Fruit fly (Drosophila melanogaster) whole organism, prepupa: Measurements from ENCODE around the gene Cyp4g15.

Experiments
- Blimp-1 ChIP-seq: fragments of 200-800 bp; sonication (Bioruptor generic); optimal IDR thresholded peaks from 3 replicates; lab custom pipeline; 2017; ENCODE audit warnings: missing biosample characterization, missing genetic modification characterization, mild to moderate bottlenecking, moderate library complexity, missing genetic modification reagents
- CG11294 ChIP-seq: fragments of 200-800 bp; sonication (Bioruptor generic); IDR thresholded peaks from 2 replicates; pipeline ENCODE4 v1.3.6; 2022; ENCODE audit warnings: missing biosample characterization, missing genetic modification characterization
- CG11762 ChIP-seq: fragments of 200-800 bp; sonication (Bioruptor generic); optimal IDR thresholded peaks from 3 replicates; lab custom pipeline; 2016; ENCODE audit warnings: missing biosample characterization, missing genetic modification characterization; ENCODE audit not compliant: insufficient read depth
- CG3032 ChIP-seq: fragments of 200-800 bp; optimal IDR thresholded peaks from 2 replicates; lab custom pipeline; 2019; ENCODE audit warnings: missing biosample characterization, mild to moderate bottlenecking, missing genetic modification characterization, moderate library complexity
- CG31627 ChIP-seq: fragments of 200-800 bp; sonication (Bioruptor generic); optimal IDR thresholded peaks from 3 replicates; lab custom pipeline; 2016; ENCODE audit warnings: missing biosample characterization, missing genetic modification characterization
- CG3919 ChIP-seq: fragments of 200-800 bp; sonication (Bioruptor generic); optimal IDR thresholded peaks from 3 replicates; lab custom pipeline; 2016; ENCODE audit warnings: missing biosample characterization, missing genetic modification characterization
- CG4318 ChIP-seq: fragments of 200-800 bp; sonication (Bioruptor generic); optimal IDR thresholded peaks from 3 replicates; lab custom pipeline; 2017; ENCODE audit warnings: missing biosample characterization, mild to moderate bottlenecking, missing genetic modification characterization
- CG6163 ChIP-seq: fragments of 200-800 bp; sonication (Bioruptor generic); IDR thresholded peaks from 3 replicates; pipeline ENCODE4 v1.3.6; 2022; ENCODE audit warnings: missing biosample characterization, missing genetic modification characterization
- CG6276 ChIP-seq: fragments of 200-800 bp; sonication (Bioruptor generic); optimal IDR thresholded peaks from 2 replicates; lab custom pipeline; 2017; ENCODE audit warnings: missing biosample characterization, mild to moderate bottlenecking, missing genetic modification characterization
- CG6792 ChIP-seq: fragments of 200-800 bp; sonication (Bioruptor generic); optimal IDR thresholded peaks from 3 replicates; lab custom pipeline; 2016; ENCODE audit warnings: missing biosample characterization, missing genetic modification characterization
- CG6808 ChIP-seq: fragments of 200-800 bp; sonication (Bioruptor generic); optimal IDR thresholded peaks from 3 replicates; lab custom pipeline; 2017; ENCODE audit warnings: missing biosample characterization, missing genetic modification characterization, mild to moderate bottlenecking, moderate library complexity, missing genetic modification reagents
- CG8319 ChIP-seq: fragments of 200-800 bp; sonication (Bioruptor generic); optimal IDR thresholded peaks from 3 replicates; lab custom pipeline; 2016; ENCODE audit warnings: missing biosample characterization, missing genetic modification characterization
- CG8632 ChIP-seq: fragments of 200-800 bp; sonication (Bioruptor generic); optimal IDR thresholded peaks from 3 replicates; lab custom pipeline; 2016; ENCODE audit warnings: missing biosample characterization, missing genetic modification characterization
- CG9139 ChIP-seq: fragments of 200-800 bp; sonication (Bioruptor generic); optimal IDR thresholded peaks from 3 replicates; lab custom pipeline; 2017; ENCODE audit warnings: missing biosample characterization, mild to moderate bottlenecking, missing genetic modification characterization
- Eip93F ChIP-seq: fragments of 200-800 bp; sonication (Bioruptor generic); optimal IDR thresholded peaks from 2 replicates; lab custom pipeline; 2016; ENCODE audit warnings: missing biosample characterization, mild to moderate bottlenecking, missing genetic modification characterization
- Ets21C ChIP-seq: fragments of 200-800 bp; sonication (Bioruptor generic); optimal IDR thresholded peaks from 3 replicates; lab custom pipeline; 2016; ENCODE audit warnings: missing biosample characterization, missing genetic modification characterization
- Ets96B ChIP-seq: fragments of 200-800 bp; optimal IDR thresholded peaks from 2 replicates; lab custom pipeline; 2019; ENCODE audit warnings: missing biosample characterization, mild to moderate bottlenecking, missing genetic modification characterization, moderate library complexity
- Gug ChIP-seq: fragments of 200-800 bp; sonication (Bioruptor generic); IDR thresholded peaks from 2 replicates; pipeline ENCODE4 v1.3.6; 2022; ENCODE audit warnings: missing biosample characterization, missing genetic modification characterization
- Hr39 ChIP-seq: fragments of 200-800 bp; sonication (Bioruptor generic); optimal IDR thresholded peaks from 2 replicates; lab custom pipeline; 2016; ENCODE audit warnings: missing biosample characterization, missing genetic modification characterization
- Sox102F ChIP-seq: fragments of 200-800 bp; sonication (Bioruptor generic); optimal IDR thresholded peaks from 2 replicates; lab custom pipeline; 2016; ENCODE audit warnings: missing biosample characterization, mild to moderate bottlenecking, missing genetic modification characterization
- Sox14 ChIP-seq: fragments of 200-800 bp; sonication (Bioruptor generic); optimal IDR thresholded peaks from 3 replicates; lab custom pipeline; 2016; ENCODE audit warnings: missing biosample characterization, missing genetic modification characterization
- Sox15 ChIP-seq: fragments of 200-800 bp; sonication (Bioruptor generic); optimal IDR thresholded peaks from 3 replicates; lab custom pipeline; 2016; ENCODE audit warnings: missing biosample characterization, missing genetic modification characterization
- achi ChIP-seq: fragments of 200-800 bp; sonication (Bioruptor generic); optimal IDR thresholded peaks from 3 replicates; lab custom pipeline; 2016; ENCODE audit warnings: missing biosample characterization, missing genetic modification characterization
- acj6 ChIP-seq: fragments of 200-800 bp; sonication (Bioruptor generic); optimal IDR thresholded peaks from 3 replicates; lab custom pipeline; 2016; ENCODE audit warnings: missing biosample characterization, missing genetic modification characterization
- cyc ChIP-seq: fragments of 200-800 bp; sonication (Bioruptor generic); optimal IDR thresholded peaks from 3 replicates; lab custom pipeline; 2016; ENCODE audit warnings: missing biosample characterization, missing genetic modification characterization
- dsx ChIP-seq: fragments of 200-800 bp; optimal IDR thresholded peaks from 3 replicates; lab custom pipeline; 2019; ENCODE audit warnings: missing biosample characterization, mild to moderate bottlenecking, missing genetic modification characterization, moderate library complexity; ENCODE audit not compliant: poor library complexity, severe bottlenecking
- esn ChIP-seq: fragments of 200-800 bp; sonication (Bioruptor generic); optimal IDR thresholded peaks from 2 replicates; lab custom pipeline; 2016; ENCODE audit warnings: missing biosample characterization, mild to moderate bottlenecking, missing genetic modification characterization, moderate library complexity
- fd59A ChIP-seq: fragments of 200-800 bp; sonication (Bioruptor generic); optimal IDR thresholded peaks from 2 replicates; lab custom pipeline; 2017; ENCODE audit warnings: missing biosample characterization, mild to moderate bottlenecking, missing genetic modification characterization, missing genetic modification reagents
- fd85E ChIP-seq: fragments of 200-800 bp; sonication (Bioruptor generic); optimal IDR thresholded peaks from 3 replicates; lab custom pipeline; 2016; ENCODE audit warnings: missing biosample characterization, missing genetic modification characterization
- fkh ChIP-seq: fragments of 200-800 bp; sonication (Bioruptor generic); optimal IDR thresholded peaks from 3 replicates; lab custom pipeline; 2017; ENCODE audit warnings: missing biosample characterization, mild to moderate bottlenecking, missing genetic modification characterization, moderate library complexity
- lz ChIP-seq: fragments of 200-800 bp; sonication (Bioruptor generic); optimal IDR thresholded peaks from 3 replicates; lab custom pipeline; 2016; ENCODE audit warnings: missing biosample characterization, missing genetic modification characterization
- pdm3 ChIP-seq: fragments of 200-800 bp; sonication (Bioruptor generic); optimal IDR thresholded peaks from 3 replicates; lab custom pipeline; 2016; ENCODE audit warnings: missing biosample characterization, missing genetic modification characterization
- svp ChIP-seq: fragments of 200-800 bp; sonication (Bioruptor generic); peaks from one replicate; lab custom pipeline; 2016; ENCODE audit warnings: missing biosample characterization, missing genetic modification characterization
- topi ChIP-seq: fragments of 200-800 bp; sonication (Bioruptor generic); optimal IDR thresholded peaks from 3 replicates; lab custom pipeline; 2016; ENCODE audit warnings: missing biosample characterization, missing genetic modification characterization
- vri ChIP-seq: fragments of 200-800 bp; sonication (Bioruptor generic); optimal IDR thresholded peaks from 3 replicates; lab custom pipeline; 2016; ENCODE audit warnings: missing biosample characterization, mild to moderate bottlenecking, missing genetic modification characterization

Gene Cyp4g15

DNA sequence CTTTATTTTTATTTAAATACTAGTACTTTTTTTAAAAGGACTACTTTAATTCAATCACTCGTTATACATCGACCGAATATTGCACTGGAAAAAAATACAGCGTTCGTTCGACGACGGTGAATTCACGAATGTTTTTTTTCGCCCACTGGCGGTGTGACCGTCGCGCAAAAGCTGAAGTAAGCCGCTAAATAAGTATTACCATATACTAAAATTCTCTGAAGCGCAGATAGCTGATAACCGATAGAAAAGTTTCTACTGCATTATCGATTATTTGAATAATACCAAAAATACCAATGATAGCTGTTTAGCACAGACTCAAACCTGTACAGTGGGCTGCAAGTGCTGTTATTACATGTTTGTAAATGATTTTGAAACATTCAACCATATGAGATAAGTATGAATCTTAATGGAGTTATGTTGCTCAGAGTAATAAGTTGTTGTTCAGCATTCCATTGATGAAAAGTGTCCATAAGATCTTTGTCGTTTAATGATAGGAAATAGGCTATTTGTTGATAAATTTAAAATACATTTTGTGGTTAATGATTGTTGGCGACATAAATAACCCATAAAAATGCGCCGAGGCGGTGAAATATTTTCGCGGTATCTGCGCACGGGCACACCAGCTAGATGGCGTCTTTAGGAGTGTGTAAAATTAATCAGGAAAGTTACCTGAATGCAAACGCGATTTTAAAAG is 22.5 kb upstream of the Cyp4g15 start, which contains the start of the genes Evi5 and HP5 (continued):
- TF ChIP-seq CG6276 (GFP tag; lab: Kevin White, UChicago) (no peak), svp (GFP tag; lab: Kevin White, UChicago) (peak; percentile 84), Hr39 (GFP tag; lab: Kevin White, UChicago) (peak; percentile 48), esn (peak; percentile 6), fkh (GFP tag; lab: Kevin White, UChicago) (no peak), CG6163 (GFP tag; lab: Robert Waterston, UW) (0 out of 3 replicates have a peak, but pooled peaks have one; percentile 11), CG31627 (peak; percentile 55), CG6792 (GFP tag; lab: Kevin White, UChicago) (no peak), Eip93F (GFP tag; lab: Kevin White, UChicago) (peak; percentile 27), vri (GFP tag; lab: Kevin White, UChicago) (peak; percentile 13), CG8319 (GFP tag; lab: Kevin White, UChicago) (no peak), CG3032 (tag; lab: Kevin White, UChicago) (peak; percentile 6), dsx (peak; percentile 47), fd85E (GFP tag; lab: Kevin White, UChicago) (no peak), Sox102F (GFP tag; lab: Kevin White, UChicago) (peak; percentile 7), Sox15 (GFP tag; lab: Kevin White, UChicago) (peak; percentile 13), Blimp-1 (GFP tag; lab: Kevin White, UChicago) (no peak), lz (GFP tag; lab: Kevin White, UChicago) (peak; percentile 78), achi (GFP tag; lab: Kevin White, UChicago) (no peak), CG11294 (GFP tag; lab: Robert Waterston, UW) (peak; percentile 55; the same call in 1 of the 2 replicates), pdm3 (GFP tag; lab: Kevin White, UChicago) (no peak), CG3919 (peak; percentile 17), CG9139 (GFP tag; lab: Kevin White, UChicago) (no peak), CG4318 (GFP tag; lab: Kevin White, UChicago) (peak; percentile 22), cyc (GFP tag; lab: Kevin White, UChicago) (peak; percentile 34), fd59A (no peak), CG8632 (GFP tag; lab: Kevin White, UChicago) (no peak), CG6808 (no peak), topi (GFP tag; lab: Kevin White, UChicago) (peak; percentile 34), Ets21C (GFP tag; lab: Kevin White, UChicago) (peak; percentile 29), Gug (GFP tag; lab: Robert Waterston, UW) (peak; percentile 47)

dm6 chrX:11457149-11457548 is 19.7 kb upstream of the Cyp4g15 start:
- TF ChIP-seq CG6792 (GFP tag; lab: Kevin White, UChicago) (no peak), svp (GFP tag; lab: Kevin White, UChicago) (peak; percentile 94), Ets96B (tag; lab: Kevin White, UChicago) (no peak), CG11762 (no peak), acj6 (GFP tag; lab: Kevin White, UChicago) (no peak), lz (GFP tag; lab: Kevin White, UChicago) (no peak)

DNA sequence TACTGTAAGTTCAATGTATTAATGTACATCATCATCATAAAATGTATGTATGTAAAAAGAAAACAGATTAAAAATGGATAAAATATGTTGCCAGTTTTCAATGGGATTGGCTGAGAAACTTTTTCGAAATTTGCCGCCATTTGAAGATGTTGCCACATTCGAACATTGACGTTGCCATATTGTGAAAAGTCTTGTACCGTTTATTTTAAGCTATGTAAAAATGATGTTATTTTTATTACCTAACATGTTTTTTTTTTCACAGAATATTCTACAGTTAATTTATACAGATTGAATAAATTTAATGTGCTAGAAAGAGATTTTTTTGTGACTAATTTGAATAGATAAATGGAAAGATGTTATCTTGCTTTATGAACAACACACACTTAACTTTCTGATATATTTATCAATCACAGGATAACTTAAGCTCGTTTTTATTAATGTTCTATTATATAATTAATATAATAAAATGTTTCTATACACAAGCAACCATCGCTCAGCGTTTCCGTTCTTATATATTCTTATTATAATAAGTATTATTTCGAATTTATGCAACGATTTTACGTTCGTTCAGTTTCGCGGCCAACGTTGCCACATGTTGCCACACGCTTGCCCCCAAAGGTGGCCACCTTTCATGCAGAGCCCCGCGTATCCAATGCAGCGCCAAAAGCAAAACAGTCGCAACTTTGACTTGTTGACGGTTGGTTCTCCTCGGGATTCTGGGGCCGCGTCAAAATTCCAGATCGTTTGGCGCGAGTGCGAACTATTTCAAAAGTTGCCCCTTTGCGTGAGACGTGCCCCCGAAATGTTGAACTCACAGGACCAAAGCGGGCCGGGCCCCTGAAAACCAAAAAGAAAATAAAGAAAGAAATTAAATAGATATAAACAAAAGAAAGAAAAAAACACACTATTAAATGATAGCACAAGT is 17.7 kb upstream of the Cyp4g15 start, which contains the start of gene CG43155:
TSS of gene CG43155 (plus strand) at position 875 of the 925 bp plus-strand sequence.
- no peak for TF ChIP-seq cyc (GFP tag; lab: Kevin White, UChicago)
- no peak for TF ChIP-seq CG6792 (GFP tag; lab: Kevin White, UChicago)
- no peak for TF ChIP-seq esn
- TF ChIP-seq Sox14: no peak
